Worm (Caenorhabditis elegans) whole organism, L4 larva: ENCODE data around the gene etc-1.

Experiments
- Y48G9A.11 ChIP-seq: fragments of 200-800 bp; sonication (Bioruptor generic); IDR thresholded peaks from 2 replicates; pipeline ENCODE4 v1.3.6; 2022; ENCODE audit warnings: missing genetic modification reagents, missing genetic modification characterization, missing compliant biosample characterization
- Y5F2A.4 ChIP-seq: fragments of 200-800 bp; sonication (Bioruptor generic); optimal IDR thresholded peaks from 2 replicates; lab custom pipeline; 2018; ENCODE audit warnings: mild to moderate bottlenecking, missing genetic modification characterization, missing compliant biosample characterization
- mep-1 ChIP-seq: fragments of 150-350 bp; sonication (generic microtip); optimal IDR thresholded peaks from 3 replicates; lab custom pipeline; 2014; ENCODE audit warnings: missing biosample characterization, missing genetic modification characterization
- nhr-10 ChIP-seq: fragments of 150-350 bp; optimal IDR thresholded peaks from 2 replicates; lab custom pipeline; 2014; ENCODE audit warnings: missing biosample characterization, missing genetic modification characterization
- nhr-111 ChIP-seq: fragments of 200-800 bp; sonication (Bioruptor generic); optimal IDR thresholded peaks from 2 replicates; lab custom pipeline; 2018; ENCODE audit warnings: mild to moderate bottlenecking, missing genetic modification characterization, missing compliant biosample characterization
- nhr-237 ChIP-seq: sonication (generic microtip); optimal IDR thresholded peaks from 2 replicates; lab custom pipeline; 2017; ENCODE audit warnings: missing biosample characterization, missing genetic modification characterization
- nhr-77 ChIP-seq: fragments of 150-350 bp; optimal IDR thresholded peaks from 2 replicates; lab custom pipeline; 2014; ENCODE audit warnings: missing biosample characterization, missing genetic modification characterization
- skn-1 ChIP-seq: fragments of 150-350 bp; optimal IDR thresholded peaks from 2 replicates; lab custom pipeline; 2014; ENCODE audit warnings: missing biosample characterization, missing genetic modification characterization
- snpc-1.2 ChIP-seq: fragments of 200-800 bp; sonication (Bioruptor generic); IDR thresholded peaks from 2 replicates; pipeline ENCODE4 v1.3.6; 2022; ENCODE audit warnings: missing genetic modification reagents, missing genetic modification characterization, missing compliant biosample characterization
- ztf-11 ChIP-seq: fragments of 150-350 bp; optimal IDR thresholded peaks from 2 replicates; lab custom pipeline; 2014; ENCODE audit warnings: missing biosample characterization, missing genetic modification characterization

DNA sequence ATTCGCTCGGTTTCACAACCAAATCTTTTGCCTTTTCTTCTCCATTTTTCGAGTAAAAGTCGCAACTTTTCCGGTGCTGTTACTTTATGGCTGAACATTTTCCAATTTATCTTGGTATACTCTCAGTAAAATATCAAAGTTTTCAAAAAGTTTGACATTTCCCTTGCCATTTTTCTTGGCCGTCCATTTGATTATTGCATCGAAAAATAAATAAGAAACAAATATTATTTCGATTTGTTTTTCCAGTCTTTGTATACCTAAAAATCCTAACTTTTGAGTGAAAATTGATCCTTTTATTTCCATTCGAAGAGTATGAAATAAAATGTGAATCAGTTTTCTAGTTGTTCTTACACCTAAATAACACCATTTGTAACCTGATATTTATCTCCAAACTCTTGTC is 18.2 kb upstream of the etc-1 start:
- TF ChIP-seq nhr-77 (no peak), ztf-11 (tag; lab: Kevin White, UChicago) (no peak), skn-1 (tag; lab: Kevin White, UChicago) (no peak), mep-1 (tag; lab: Kevin White, UChicago) (no peak), nhr-237 (tag; lab: Kevin White, UChicago) (no peak), Y5F2A.4 (GFP tag; lab: Kevin White, UChicago) (no peak), nhr-10 (no peak), snpc-1.2 (GFP tag; lab: Robert Waterston, UW) (no peak), nhr-111 (no peak), Y48G9A.11 (GFP tag; lab: Robert Waterston, UW) (no peak)
